Worm (Caenorhabditis elegans) whole organism, L3 larva: Measurements from ENCODE around the gene srz-42.

Experiments used
- R02D3.7 ChIP-seq: fragments of 150-350 bp; optimal IDR thresholded peaks from 2 replicates; lab custom pipeline; 2014; ENCODE audit warnings: missing biosample characterization, missing genetic modification characterization
- ama-1 ChIP-seq: fragments of 150-350 bp; optimal IDR thresholded peaks from 2 replicates; lab custom pipeline; 2018
- egl-27 ChIP-seq: sonication (generic microtip); optimal IDR thresholded peaks from 4 replicates; lab custom pipeline; 2017; ENCODE audit warnings: missing biosample characterization, missing genetic modification reagents, missing genetic modification characterization
- fkh-2 ChIP-seq: fragments of 150-350 bp; optimal IDR thresholded peaks from 2 replicates; lab custom pipeline; 2014; ENCODE audit warnings: missing biosample characterization, missing genetic modification reagents, missing genetic modification characterization
- jun-1 ChIP-seq: fragments of 150-350 bp; optimal IDR thresholded peaks from 2 replicates; lab custom pipeline; 2014; ENCODE audit warnings: missing biosample characterization, missing genetic modification reagents, missing genetic modification characterization
- mdl-1 ChIP-seq: fragments of 150-350 bp; optimal IDR thresholded peaks from 2 replicates; lab custom pipeline; 2014; ENCODE audit warnings: missing biosample characterization, missing genetic modification characterization
- nhr-12 ChIP-seq: fragments of 150-350 bp; optimal IDR thresholded peaks from 2 replicates; lab custom pipeline; 2014; ENCODE audit warnings: missing biosample characterization, missing genetic modification characterization
- zag-1 ChIP-seq: fragments of 150-350 bp; optimal IDR thresholded peaks from 2 replicates; lab custom pipeline; 2014; ENCODE audit warnings: missing biosample characterization, missing genetic modification characterization

ce11 chrIV:14119327-14119726 is 9.9 kb upstream of the srz-42 start:
- no peak for TF ChIP-seq mdl-1 (tag; lab: Kevin White, UChicago)
- no peak for TF ChIP-seq zag-1 (tag; lab: Kevin White, UChicago)
- TF ChIP-seq egl-27 (tag; lab: Kevin White, UChicago) = no peak
- no peak for TF ChIP-seq fkh-2 (tag; lab: Kevin White, UChicago)
- no peak for TF ChIP-seq jun-1 (tag; lab: Kevin White, UChicago)
- TF ChIP-seq R02D3.7 (tag; lab: Kevin White, UChicago) = no peak
- no peak for TF ChIP-seq nhr-12
- no peak for TF ChIP-seq ama-1 (lab: Kevin White, UChicago)
